Worm (Caenorhabditis elegans) whole organism, mixed stage, embryonic: ENCODE data around the gene math-9.

Source experiments
- bed-3 ChIP-seq: fragments of 200-800 bp; sonication (Bioruptor generic); optimal IDR thresholded peaks from 3 replicates; lab custom pipeline; 2018; ENCODE audit warnings: mild to moderate bottlenecking, missing genetic modification characterization, moderate library complexity, missing compliant biosample characterization
- elt-3 ChIP-seq: fragments of 150-350 bp; optimal IDR thresholded peaks from 2 replicates; lab custom pipeline; 2014; ENCODE audit warnings: missing biosample characterization, missing genetic modification characterization
- nhr-12 ChIP-seq: fragments of 150-350 bp; optimal IDR thresholded peaks from 2 replicates; lab custom pipeline; 2014; ENCODE audit warnings: missing biosample characterization, missing genetic modification characterization
- sptf-1 ChIP-seq: sonication (generic microtip); optimal IDR thresholded peaks from 2 replicates; lab custom pipeline; 2017; ENCODE audit warnings: mild to moderate bottlenecking, missing genetic modification characterization, moderate library complexity, missing compliant biosample characterization
- unc-39 ChIP-seq: fragments of 150-350 bp; optimal IDR thresholded peaks from 2 replicates; lab custom pipeline; 2014; ENCODE audit warnings: missing biosample characterization, missing genetic modification characterization
- unc-62 ChIP-seq: fragments of 150-350 bp; optimal IDR thresholded peaks from 2 replicates; lab custom pipeline; 2014; ENCODE audit warnings: missing biosample characterization, missing genetic modification reagents, missing genetic modification characterization

DNA sequence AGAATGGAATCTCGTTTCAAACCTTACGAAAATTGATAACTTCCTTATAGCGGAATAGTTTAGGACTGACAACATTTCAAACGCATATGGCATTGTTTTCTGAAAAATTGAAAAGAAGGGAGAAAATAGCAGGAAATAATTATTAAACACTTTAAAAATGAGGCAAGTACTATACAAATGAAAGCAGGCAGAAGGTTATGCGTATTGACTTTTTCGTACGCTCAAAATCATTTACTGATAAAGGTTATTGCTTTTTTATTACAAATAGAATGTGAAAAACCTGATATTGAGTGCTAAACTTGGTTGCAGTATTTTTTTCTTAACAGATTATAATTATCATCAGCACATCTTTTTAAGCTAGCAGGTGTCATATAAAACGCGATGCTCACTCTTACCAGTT lies 49.1 kb upstream of the math-9 start, which contains the start of gene ZK250.13:
- TF ChIP-seq elt-3 (tag; lab: Kevin White, UChicago) (no peak), sptf-1 (tag; lab: Kevin White, UChicago) (no peak), unc-39 (tag; lab: Kevin White, UChicago) (no peak), nhr-12 (no peak), bed-3 (GFP tag; lab: Kevin White, UChicago) (no peak), unc-62 (no peak)
